Fruit fly (Drosophila melanogaster) ovary, adult (tissue): Measurements from ENCODE around the gene Cyp28c1.

Experiments used
- CG17801 ChIP-seq: fragments of 200-800 bp; optimal IDR thresholded peaks from 2 replicates; lab custom pipeline; 2019; ENCODE audit warnings: missing biosample characterization, mild to moderate bottlenecking, missing genetic modification characterization, moderate library complexity; ENCODE audit not compliant: partially characterized antibody

Gene Cyp28c1

DNA sequence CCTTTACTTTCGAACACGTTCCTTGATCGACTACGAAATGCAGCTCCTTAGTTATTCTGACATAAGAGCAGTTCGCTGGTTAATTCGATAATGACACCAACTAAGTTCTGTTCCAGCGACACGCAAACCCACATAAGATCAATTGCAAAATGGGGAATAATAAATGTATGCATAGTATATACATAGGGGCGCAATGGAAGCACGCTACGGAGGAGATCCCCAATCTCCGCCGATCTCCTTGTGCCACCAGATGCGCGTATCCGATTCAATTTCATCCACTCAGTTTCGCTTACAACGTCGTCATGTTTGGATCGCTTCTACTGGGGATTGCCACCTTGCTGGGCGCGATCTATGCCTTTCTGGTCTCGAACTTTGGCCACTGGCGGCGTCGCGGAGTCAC is at the start of gene Cyp28c1:
TSS of gene Cyp28c1 (plus strand) at position 301 of the 400 bp plus-strand sequence.
- no peak for TF ChIP-seq CG17801 (GFP tag; lab: Kevin White, UChicago)

DNA sequence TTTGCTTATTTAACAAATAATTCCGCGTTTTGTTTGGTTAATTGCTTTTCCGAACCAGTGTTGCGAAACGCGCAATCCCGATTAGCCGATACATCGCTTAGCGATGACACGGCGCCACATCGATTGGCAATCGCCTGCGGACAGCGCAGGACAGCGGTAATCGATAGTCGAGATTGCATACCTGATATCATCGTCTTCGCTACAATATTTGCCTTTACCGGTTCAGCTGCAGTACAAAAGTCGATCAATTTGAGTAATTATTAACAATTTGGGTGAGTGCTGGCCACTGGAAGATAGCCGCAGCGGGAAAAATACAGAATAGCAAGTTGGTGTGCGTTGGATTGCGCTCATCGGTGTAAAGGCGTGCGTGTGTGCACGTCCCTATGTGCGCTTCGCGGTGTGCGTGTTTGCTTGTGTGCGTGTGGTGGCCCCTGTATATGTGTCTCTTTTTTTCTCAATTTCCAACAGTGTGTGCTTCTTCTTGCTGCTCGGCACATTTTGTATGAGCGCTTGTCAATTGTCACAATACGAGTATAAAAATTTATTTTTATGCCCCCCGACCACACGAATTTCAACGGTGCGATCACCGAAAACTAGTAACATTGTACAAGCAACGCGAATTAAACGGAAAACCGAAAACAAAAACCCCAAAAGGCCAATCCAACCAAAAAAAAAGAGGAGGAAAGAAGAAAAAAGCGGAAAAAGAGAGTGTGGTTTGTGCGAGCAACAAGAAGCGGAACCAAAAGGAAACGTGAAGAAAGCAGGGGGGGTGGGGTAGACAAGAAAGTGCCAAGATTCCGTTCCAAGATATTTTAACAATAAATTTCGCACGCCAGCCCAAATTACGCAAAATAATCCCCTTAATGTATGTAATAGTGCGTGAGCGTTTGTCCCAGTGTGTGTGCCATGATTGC is 46.7 kb upstream of the Cyp28c1 start, which contains the start of gene CkIIbeta:
TSS of gene CkIIbeta (plus strand) at position 119 of the 914 bp plus-strand sequence.
- TF ChIP-seq CG17801 (GFP tag; lab: Kevin White, UChicago): peak; percentile 35

- no peak for TF ChIP-seq CG17801 (GFP tag; lab: Kevin White, UChicago)
Observed at dm6 chrX:11793434-11793833, 46.0 kb upstream of the Cyp28c1 start.

dm6 chrX:11796925-11797324 is 42.5 kb upstream of the Cyp28c1 start:
- no peak for TF ChIP-seq CG17801 (GFP tag; lab: Kevin White, UChicago)

DNA sequence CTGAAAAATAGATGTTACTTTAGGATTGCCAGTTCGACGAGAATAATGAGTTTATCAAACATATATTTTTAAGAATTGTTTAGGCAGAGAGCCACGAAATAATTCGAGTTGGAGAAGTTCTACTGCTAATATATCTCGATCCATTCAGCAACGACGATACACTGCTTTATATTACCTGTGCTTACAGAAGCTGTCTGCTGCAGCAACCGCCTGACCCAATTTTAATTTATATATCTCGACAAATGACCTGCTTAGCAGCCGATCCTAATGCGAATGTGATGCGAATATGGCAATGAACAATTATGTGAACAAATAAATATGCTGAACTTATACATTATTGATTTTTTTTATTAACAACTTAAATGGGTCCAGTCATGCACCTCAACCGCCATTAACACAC is 40.9 kb upstream of the Cyp28c1 start:
- no peak for TF ChIP-seq CG17801 (GFP tag; lab: Kevin White, UChicago)

dm6 chrX:11799931-11800330 is 39.5 kb upstream of the Cyp28c1 start:
- TF ChIP-seq CG17801 (GFP tag; lab: Kevin White, UChicago): no peak

- TF ChIP-seq CG17801 (GFP tag; lab: Kevin White, UChicago): no peak
Observed at dm6 chrX:11805066-11805766, 34.2 kb upstream of the Cyp28c1 start.

- TF ChIP-seq CG17801 (GFP tag; lab: Kevin White, UChicago): peak; percentile 43
Observed at dm6 chrX:11806196-11806595, 33.2 kb upstream of the Cyp28c1 start.

- TF ChIP-seq CG17801 (GFP tag; lab: Kevin White, UChicago): peak; percentile 81
Observed at dm6 chrX:11806867-11807747, 32.3 kb upstream of the Cyp28c1 start, which contains the start of gene Hsc70-3. TSS of gene Hsc70-3 (minus strand) at chrX:11807117.

dm6 chrX:11812828-11813227 is 26.6 kb upstream of the Cyp28c1 start:
- TF ChIP-seq CG17801 (GFP tag; lab: Kevin White, UChicago): no peak

DNA sequence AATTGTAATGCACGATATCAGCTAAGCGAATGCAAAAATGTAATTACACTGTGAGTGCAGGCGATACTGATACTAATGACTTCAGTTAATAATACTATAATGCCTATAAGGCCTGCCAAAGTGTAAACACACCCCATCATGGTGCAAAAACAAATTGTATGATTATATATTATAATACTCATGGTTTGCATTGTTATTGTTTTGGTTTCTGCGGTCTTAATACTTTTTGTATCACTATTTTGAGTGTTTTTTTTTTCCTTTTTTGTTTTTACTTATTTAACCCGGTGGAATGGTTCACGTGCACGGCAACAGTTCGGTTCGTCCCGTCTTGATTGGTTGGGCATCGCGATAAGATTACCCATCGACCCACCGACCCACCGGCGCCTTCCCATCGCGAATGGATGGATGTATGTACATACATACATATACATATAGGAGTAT is 25.7 kb upstream of the Cyp28c1 start:
- TF ChIP-seq CG17801 (GFP tag; lab: Kevin White, UChicago): no peak

- no peak for TF ChIP-seq CG17801 (GFP tag; lab: Kevin White, UChicago)
Observed at dm6 chrX:11815356-11816270, 23.8 kb upstream of the Cyp28c1 start.

- TF ChIP-seq CG17801 (GFP tag; lab: Kevin White, UChicago): no peak
Observed at dm6 chrX:11816434-11816948, 22.9 kb upstream of the Cyp28c1 start, which contains the start of the genes CG1578 and rudhira. TSS of gene CG1578 (minus strand) at chrX:11816551. TSS of gene rudhira (plus strand) at chrX:11816898.
